Fruit fly (Drosophila melanogaster): ENCODE measurements around the gene CG5478.
A peak's percentile ranks its signal among the peaks of the same experiment; 100 is the strongest.

CG5478 gene

dm6 chr3R:15933609-15934232 lies at the start of gene CG5478, which contains the start of gene blp:
CG5478 (minus strand) TSS chr3R:15933734.
blp (plus strand) TSS chr3R:15933847.
- TF ChIP-seq CG6808 (GFP tag; optimal IDR thresholded peaks at IDR 0.05) = peak; percentile 73
- TF ChIP-seq CG6163 (GFP tag; IDR thresholded peaks at IDR 0.05) = no peak
- TF ChIP-seq Ets21C (GFP tag; optimal IDR thresholded peaks at IDR 0.05) = no peak
- TF ChIP-seq fd85E (GFP tag; optimal IDR thresholded peaks at IDR 0.05) = no peak
- TF ChIP-seq cyc (GFP tag; optimal IDR thresholded peaks at IDR 0.05) = no peak
- peak; percentile 8 for TF ChIP-seq Eip78C (GFP tag)
- peak; percentile 37 for TF ChIP-seq fkh (GFP tag; optimal IDR thresholded peaks at IDR 0.05)
- TF ChIP-seq Lpt (GFP tag; optimal IDR thresholded peaks at IDR 0.05) = no peak
- TF ChIP-seq CG3032 (tag; optimal IDR thresholded peaks at IDR 0.05) = no peak
- TF ChIP-seq dsx (GFP tag; optimal IDR thresholded peaks at IDR 0.05; ENCODE audit: poor library complexity, severe bottlenecking) = no peak
- TF ChIP-seq Smox (GFP tag; optimal IDR thresholded peaks at IDR 0.05) = no peak

dm6 chr3R:15975170-15975569 lies 41.6 kb upstream of the CG5478 start:
- no peak for TF ChIP-seq CG34406 (GFP tag; optimal IDR thresholded peaks at IDR 0.05)
- no peak for TF ChIP-seq salr (GFP tag; optimal IDR thresholded peaks at IDR 0.05)
- TF ChIP-seq svp (GFP tag) = no peak
- TF ChIP-seq Eip78C (GFP tag) = no peak
- no peak for TF ChIP-seq Hr39 (GFP tag; optimal IDR thresholded peaks at IDR 0.05)
- TF ChIP-seq Ets96B (tag; optimal IDR thresholded peaks at IDR 0.05) = no peak
- TF ChIP-seq Ets21C (GFP tag; optimal IDR thresholded peaks at IDR 0.05) = no peak
- TF ChIP-seq CG10669 (GFP tag; optimal IDR thresholded peaks at IDR 0.05) = no peak
- TF ChIP-seq achi (GFP tag; optimal IDR thresholded peaks at IDR 0.05) = no peak
- TF ChIP-seq spab (GFP tag; optimal IDR thresholded peaks at IDR 0.05) = no peak
- no peak for TF ChIP-seq pdm3 (GFP tag; optimal IDR thresholded peaks at IDR 0.05)
- no peak for TF ChIP-seq lz (GFP tag; optimal IDR thresholded peaks at IDR 0.05)
- no peak for TF ChIP-seq CG6792 (GFP tag; optimal IDR thresholded peaks at IDR 0.05)
- no peak for TF ChIP-seq OdsH (GFP tag; optimal IDR thresholded peaks at IDR 0.05)
- TF ChIP-seq topi (GFP tag; optimal IDR thresholded peaks at IDR 0.05) = no peak
- no peak for TF ChIP-seq dsx (GFP tag; optimal IDR thresholded peaks at IDR 0.05; ENCODE audit: poor library complexity, severe bottlenecking)
- no peak for TF ChIP-seq Lpt (GFP tag; optimal IDR thresholded peaks at IDR 0.05)
- no peak for TF ChIP-seq Hr38 (GFP tag; optimal IDR thresholded peaks at IDR 0.05)

- peak; percentile 94 for TF ChIP-seq Eip78C (GFP tag)
- peak; percentile 59 for TF ChIP-seq CG7368 (GFP tag; optimal IDR thresholded peaks at IDR 0.05)
- peak; percentile 79 for TF ChIP-seq Smox (GFP tag; optimal IDR thresholded peaks at IDR 0.05)
- TF ChIP-seq esn (GFP tag; optimal IDR thresholded peaks at IDR 0.05) = peak; percentile 78
- peak; percentile 55 for TF ChIP-seq svp (GFP tag)
- TF ChIP-seq Ets96B (tag; optimal IDR thresholded peaks at IDR 0.05) = peak; percentile 77
- peak; percentile 73 for TF ChIP-seq cyc (GFP tag; optimal IDR thresholded peaks at IDR 0.05)
- peak; percentile 72 for TF ChIP-seq Ets21C (GFP tag; optimal IDR thresholded peaks at IDR 0.05)
- TF ChIP-seq Eip93F (GFP tag; optimal IDR thresholded peaks at IDR 0.05) = no peak
- no peak for TF ChIP-seq CG9139 (GFP tag; optimal IDR thresholded peaks at IDR 0.05)
- TF ChIP-seq CG16779 (tag; optimal IDR thresholded peaks at IDR 0.05) = peak; percentile 40
- peak; percentile 78 for TF ChIP-seq CG34406 (GFP tag; optimal IDR thresholded peaks at IDR 0.05)
- TF ChIP-seq fd59A (GFP tag; optimal IDR thresholded peaks at IDR 0.05) = peak; percentile 77
- TF ChIP-seq CG6276 (GFP tag; optimal IDR thresholded peaks at IDR 0.05) = peak; percentile 86
- TF ChIP-seq acj6 (GFP tag; optimal IDR thresholded peaks at IDR 0.05) = peak; percentile 88
- TF ChIP-seq CG6808 (GFP tag; optimal IDR thresholded peaks at IDR 0.05) = peak; percentile 61
- peak; percentile 75 for TF ChIP-seq topi (GFP tag; optimal IDR thresholded peaks at IDR 0.05)
- TF ChIP-seq eg (GFP tag; IDR thresholded peaks at IDR 0.05) = no peak
- TF ChIP-seq Lpt (GFP tag; optimal IDR thresholded peaks at IDR 0.05) = peak; percentile 86
- TF ChIP-seq CG1621 (tag; optimal IDR thresholded peaks at IDR 0.05) = no peak
- no peak for TF ChIP-seq CG6854 (GFP tag; optimal IDR thresholded peaks at IDR 0.05)
- TF ChIP-seq CG11902 (GFP tag; optimal IDR thresholded peaks at IDR 0.05) = peak; percentile 51
- no peak for TF ChIP-seq dsx (GFP tag; optimal IDR thresholded peaks at IDR 0.05; ENCODE audit: poor library complexity, severe bottlenecking)
- TF ChIP-seq Eip75B (GFP tag; optimal IDR thresholded peaks at IDR 0.05) = peak; percentile 79
- TF ChIP-seq CG6792 (GFP tag; optimal IDR thresholded peaks at IDR 0.05) = peak; percentile 80
- peak; percentile 60 for TF ChIP-seq spab (GFP tag; optimal IDR thresholded peaks at IDR 0.05)
- peak; percentile 86 for TF ChIP-seq achi (GFP tag; optimal IDR thresholded peaks at IDR 0.05)
- TF ChIP-seq fkh (GFP tag; optimal IDR thresholded peaks at IDR 0.05) = no peak
- TF ChIP-seq CG4318 (GFP tag; optimal IDR thresholded peaks at IDR 0.05) = peak; percentile 75
- TF ChIP-seq CG8319 (GFP tag; optimal IDR thresholded peaks at IDR 0.05) = peak; percentile 49
- TF ChIP-seq fd85E (GFP tag; optimal IDR thresholded peaks at IDR 0.05) = peak; percentile 14
- TF ChIP-seq Sox102F (GFP tag; optimal IDR thresholded peaks at IDR 0.05) = peak; percentile 78
- TF ChIP-seq CG15336 (GFP tag; IDR thresholded peaks at IDR 0.05) = no peak
- TF ChIP-seq CG10631 (GFP tag; optimal IDR thresholded peaks at IDR 0.05) = peak; percentile 74
- TF ChIP-seq Blimp-1 (GFP tag; optimal IDR thresholded peaks at IDR 0.05) = peak; percentile 29
Measured at dm6 chr3R:15974235-15974634, 40.7 kb upstream of the CG5478 start.
